Worm (Caenorhabditis elegans): ENCODE data around the gene C03F11.4.
A peak's percentile ranks its signal among the peaks of the same experiment; 100 is the strongest.

The C03F11.4 gene

DNA sequence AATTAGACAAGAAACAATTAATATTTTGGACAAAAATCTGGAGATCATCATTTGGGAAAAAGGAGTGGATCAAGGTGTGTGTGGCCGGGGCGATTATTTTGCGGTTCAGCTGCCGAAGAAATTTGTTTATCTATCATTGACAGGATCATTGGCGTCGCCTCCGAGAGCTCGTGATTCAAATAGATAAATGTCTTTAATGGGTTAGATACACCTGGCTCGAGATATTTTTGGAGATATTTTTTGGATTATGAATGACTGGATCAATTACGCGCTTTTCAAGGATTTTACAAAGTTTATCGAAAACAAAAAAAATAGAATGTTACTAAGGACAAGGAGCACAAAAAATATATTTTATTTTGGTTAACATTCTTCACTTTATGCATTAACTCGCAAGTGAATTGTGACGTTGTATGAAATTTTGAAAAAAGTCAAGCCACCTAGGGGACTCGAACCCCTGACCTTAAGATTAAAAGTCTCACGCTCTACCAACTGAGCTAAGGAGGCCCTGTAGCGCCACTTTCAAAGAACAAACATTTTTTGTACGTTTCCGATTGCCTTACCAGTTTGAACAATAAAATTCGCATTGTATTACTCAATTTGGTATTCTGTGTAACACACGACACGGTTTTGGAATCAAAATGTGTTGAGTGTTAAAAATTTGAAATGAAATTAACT is 44.7 kb upstream of the C03F11.4 start, which contains the start of gene C25F6.6 (continued):
- no peak for TF ChIP-seq ama-1 (optimal IDR thresholded peaks at IDR 0.05)
- peak in 1 of 2 experiments; percentile 58 for TF ChIP-seq ama-1 (GFP tag; optimal IDR thresholded peaks at IDR 0.05)
- no peak for TF ChIP-seq dpl-1 (GFP tag; optimal IDR thresholded peaks at IDR 0.05)

DNA sequence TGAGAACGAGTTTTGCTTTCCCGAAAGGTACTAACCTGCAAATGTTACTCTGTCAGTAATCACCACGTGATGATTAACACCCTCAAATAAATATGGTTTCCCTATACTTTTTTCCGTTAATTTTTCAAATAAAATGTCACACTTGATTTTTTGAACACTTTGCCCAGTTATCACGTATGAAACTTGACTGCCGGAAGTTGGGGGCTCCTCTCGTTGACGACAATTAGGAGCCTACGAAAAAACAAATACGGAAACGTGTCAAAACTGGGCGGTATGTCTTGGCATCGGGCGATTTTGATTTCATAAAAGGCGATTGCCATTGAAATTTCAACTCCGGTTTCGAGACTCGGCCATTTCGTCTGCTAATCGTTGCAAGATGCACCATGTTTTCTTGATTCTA is 41.7 kb upstream of the C03F11.4 start, which contains the start of gene C25F6.8:
Gene C25F6.8, plus strand, starts transcription at position 301 of the 400 bp plus-strand sequence.
- TF ChIP-seq tbp1 (GFP tag; optimal IDR thresholded peaks at IDR 0.05) (no peak), nhr-80 (tag; optimal IDR thresholded peaks at IDR 0.05) (no peak), Y53G8AR.9 (GFP tag; conservative IDR thresholded peaks at IDR 0.05) (no peak), C17E4.6 (GFP tag; IDR thresholded peaks at IDR 0.05) (no peak), egl-18 (GFP tag; IDR thresholded peaks at IDR 0.05) (no peak), zfh-2 (GFP tag; conservative IDR thresholded peaks at IDR 0.05) (no peak), lsy-27 (tag; optimal IDR thresholded peaks at IDR 0.05; ENCODE audit: borderline replicate concordance, insufficient read depth) (no peak), chd-7 (tag; optimal IDR thresholded peaks at IDR 0.05) (no peak), ztf-28 (GFP tag; IDR thresholded peaks at IDR 0.05) (no peak), tlf-1 (GFP tag; optimal IDR thresholded peaks at IDR 0.05) (no peak), ceh-27 (GFP tag; optimal IDR thresholded peaks at IDR 0.05) (no peak), rcor-1 (GFP tag; IDR thresholded peaks at IDR 0.05) (no peak), zim-3 (tag; optimal IDR thresholded peaks at IDR 0.05) (no peak), F22D6.2 (tag; optimal IDR thresholded peaks at IDR 0.05) (no peak), lin-35 (GFP tag; optimal IDR thresholded peaks at IDR 0.05) (no peak), F23B12.7 (tag; optimal IDR thresholded peaks at IDR 0.05; ENCODE audit: insufficient read depth) (no peak), lsl-1 (GFP tag; optimal IDR thresholded peaks at IDR 0.05) (no peak), aptf-3 (GFP tag; IDR thresholded peaks at IDR 0.05) (no peak)

DNA sequence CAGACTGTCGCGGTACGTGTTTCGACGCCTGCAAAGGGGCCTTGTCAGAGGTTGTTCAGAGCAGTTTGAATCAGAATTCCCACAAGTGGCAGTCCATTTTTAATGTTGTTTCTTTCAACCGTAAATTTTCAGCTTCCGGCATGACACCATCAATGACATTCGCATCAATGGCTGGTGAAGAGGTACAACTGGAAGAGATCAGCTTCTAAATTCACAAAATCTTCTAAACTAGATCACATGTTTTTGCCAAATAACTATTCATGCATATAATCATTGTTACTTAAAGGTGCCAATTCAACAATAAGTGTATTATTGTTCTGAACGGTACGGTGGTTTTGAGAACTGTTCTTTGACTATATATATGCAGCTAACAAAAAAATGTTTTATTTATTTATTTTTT is 41.1 kb upstream of the C03F11.4 start:
- TF ChIP-seq bed-2 (GFP tag; IDR thresholded peaks at IDR 0.05) (no peak), attf-5 (GFP tag; optimal IDR thresholded peaks at IDR 0.05) (no peak), ztf-25 (GFP tag; IDR thresholded peaks at IDR 0.05) (no peak), nfyb-1 (GFP tag; IDR thresholded peaks at IDR 0.05) (no peak), snpc-1.1 (tag; optimal IDR thresholded peaks at IDR 0.05; ENCODE audit: insufficient read depth) (no peak), lin-54 (GFP tag; optimal IDR thresholded peaks at IDR 0.05) (no peak), let-607 (tag; optimal IDR thresholded peaks at IDR 0.05) (no peak), ekl-4 (GFP tag; IDR thresholded peaks at IDR 0.05) (no peak), attf-6 (GFP tag; IDR thresholded peaks at IDR 0.05) (no peak), F37B4.10 (GFP tag; IDR thresholded peaks at IDR 0.05) (no peak), mel-28 (tag; optimal IDR thresholded peaks at IDR 0.05; ENCODE audit: borderline replicate concordance) (no peak), aptf-3 (GFP tag; IDR thresholded peaks at IDR 0.05) (no peak), ztf-26 (tag; optimal IDR thresholded peaks at IDR 0.05) (no peak), ZK185.1 (tag; optimal IDR thresholded peaks at IDR 0.05; ENCODE audit: poor library complexity, severe bottlenecking) (no peak)

DNA sequence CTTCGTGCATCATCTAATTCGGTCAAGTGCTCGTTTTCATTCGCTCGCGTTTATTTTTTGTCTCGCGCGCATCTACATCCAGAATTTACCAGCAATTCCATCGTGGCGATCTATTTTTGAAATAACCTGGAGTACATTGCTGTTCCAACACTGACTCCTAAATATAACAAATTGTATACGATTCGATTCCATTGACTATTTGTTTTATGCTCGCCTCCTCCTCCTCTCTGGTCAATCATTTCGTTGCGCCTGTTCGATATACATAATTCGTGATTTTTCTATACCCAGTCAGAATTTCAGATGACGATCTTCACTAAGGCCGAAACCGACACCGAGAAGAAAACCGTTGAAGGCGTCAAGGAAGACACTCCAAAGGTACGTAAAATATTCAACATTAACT is 38.6 kb upstream of the C03F11.4 start, which contains the start of gene itm-2:
Gene itm-2, plus strand, starts transcription at position 301 of the 400 bp plus-strand sequence.
- TF ChIP-seq rpc-1 (optimal IDR thresholded peaks at IDR 0.05): no peak
- TF ChIP-seq rpc-1 (tag; optimal IDR thresholded peaks at IDR 0.05): no peak
- no peak for TF ChIP-seq tlf-1 (GFP tag; optimal IDR thresholded peaks at IDR 0.05)
- no peak for TF ChIP-seq him-1 (tag; optimal IDR thresholded peaks at IDR 0.05)
- TF ChIP-seq F10E7.11 (tag; optimal IDR thresholded peaks at IDR 0.05): no peak
